Worm (Caenorhabditis elegans) whole organism, young adult: ENCODE results near the gene hpo-12.
A peak's percentile ranks its signal among the peaks of the same experiment; 100 is the strongest.

Source experiments
- B0035.1 ChIP-seq: sonication (generic microtip); optimal IDR thresholded peaks from 2 replicates; lab custom pipeline; 2016; ENCODE audit warnings: missing genetic modification characterization, mild to moderate bottlenecking, missing compliant biosample characterization, missing genotype, missing genetic modification reagents
- C17E4.6 ChIP-seq: fragments of 200-800 bp; sonication (Bioruptor generic); IDR thresholded peaks from 2 replicates; pipeline ENCODE4 v1.3.6; 2022; ENCODE audit warnings: missing genetic modification reagents, missing genetic modification characterization, missing compliant biosample characterization
- F23B12.7 ChIP-seq: sonication (generic microtip); optimal IDR thresholded peaks from 2 replicates; lab custom pipeline; 2017; ENCODE audit warnings: missing genetic modification characterization, mild to moderate bottlenecking, missing compliant biosample characterization, antibody characterized with exemption, moderate library complexity; ENCODE audit not compliant: insufficient read depth
- F33H1.4 ChIP-seq: fragments of 200-800 bp; sonication (Bioruptor generic); IDR thresholded peaks from 2 replicates; pipeline ENCODE4 v1.3.6; 2022; ENCODE audit warnings: missing genetic modification reagents, missing genetic modification characterization, missing compliant biosample characterization
- F49E8.2 ChIP-seq: sonication (generic microtip); optimal IDR thresholded peaks from 3 replicates; lab custom pipeline; 2017; ENCODE audit warnings: missing genetic modification characterization, mild to moderate bottlenecking, missing compliant biosample characterization, antibody characterized with exemption, moderate library complexity; ENCODE audit not compliant: insufficient read depth
- F55B11.4 ChIP-seq: sonication (generic microtip); optimal IDR thresholded peaks from 2 replicates; lab custom pipeline; 2016; ENCODE audit warnings: missing compliant biosample characterization, missing genetic modification characterization, borderline replicate concordance; ENCODE audit not compliant: insufficient read depth
- K11D2.4 ChIP-seq: fragments of 200-800 bp; sonication (Bioruptor generic); IDR thresholded peaks from 2 replicates; pipeline ENCODE4 v1.3.6; 2022; ENCODE audit warnings: missing genetic modification reagents, missing genetic modification characterization, missing compliant biosample characterization
- Y53F4B.3 ChIP-seq: fragments of 200-800 bp; sonication (Bioruptor generic); IDR thresholded peaks from 2 replicates; pipeline ENCODE4 v1.3.6; 2022; ENCODE audit warnings: missing genetic modification reagents, missing genetic modification characterization, missing compliant biosample characterization
- Y79H2A.3 ChIP-seq: fragments of 200-800 bp; sonication (Bioruptor generic); conservative IDR thresholded peaks from 2 replicates; pipeline ENCODE4 v1.3.6; 2022; ENCODE audit warnings: missing genetic modification reagents, missing genetic modification characterization, missing compliant biosample characterization
- aptf-2 ChIP-seq: fragments of 200-800 bp; sonication (Bioruptor generic); conservative IDR thresholded peaks from 2 replicates; pipeline ENCODE4 v1.3.6; 2022; ENCODE audit warnings: missing genetic modification reagents, missing genetic modification characterization, missing compliant biosample characterization
- aptf-3 ChIP-seq: fragments of 200-800 bp; sonication (Bioruptor generic); IDR thresholded peaks from 2 replicates; pipeline ENCODE4 v1.3.6; 2022; ENCODE audit warnings: missing genetic modification characterization, missing compliant biosample characterization
- atf-7 ChIP-seq: sonication (generic microtip); optimal IDR thresholded peaks from 2 replicates; lab custom pipeline; 2017; ENCODE audit warnings: mild to moderate bottlenecking, missing genetic modification characterization, missing compliant biosample characterization
- attf-3 ChIP-seq: fragments of 200-800 bp; sonication (Bioruptor generic); conservative IDR thresholded peaks from 2 replicates; pipeline ENCODE4 v1.3.6; 2022; ENCODE audit warnings: missing genetic modification reagents, missing genetic modification characterization, missing compliant biosample characterization
- ceh-100 ChIP-seq: fragments of 200-800 bp; sonication (Bioruptor generic); IDR thresholded peaks from 2 replicates; pipeline ENCODE4 v1.3.6; 2022; ENCODE audit warnings: missing genetic modification reagents, missing genetic modification characterization, missing compliant biosample characterization
- ceh-27 ChIP-seq: fragments of 200-800 bp; sonication (Bioruptor generic); optimal IDR thresholded peaks from 2 replicates; lab custom pipeline; 2018; ENCODE audit warnings: mild to moderate bottlenecking, missing genetic modification characterization, moderate library complexity, missing compliant biosample characterization
- ceh-58 ChIP-seq: fragments of 200-800 bp; sonication (Bioruptor generic); IDR thresholded peaks from 2 replicates; pipeline ENCODE4 v1.3.6; 2022; ENCODE audit warnings: missing genetic modification characterization, missing compliant biosample characterization
- dox-1 ChIP-seq: fragments of 200-800 bp; sonication (Bioruptor generic); IDR thresholded peaks from 2 replicates; pipeline ENCODE4 v1.3.6; 2022; ENCODE audit warnings: missing genetic modification reagents, missing genetic modification characterization, missing compliant biosample characterization
- efl-1 ChIP-seq: fragments of 150-350 bp; optimal IDR thresholded peaks from 2 replicates; lab custom pipeline; 2014; ENCODE audit warnings: missing biosample characterization, missing genetic modification reagents, missing genetic modification characterization
- egl-18 ChIP-seq: fragments of 200-800 bp; sonication (Bioruptor generic); IDR thresholded peaks from 2 replicates; pipeline ENCODE4 v1.3.6; 2022; ENCODE audit warnings: missing genetic modification reagents, missing genetic modification characterization, missing compliant biosample characterization
- egrh-3 ChIP-seq: fragments of 200-800 bp; sonication (Bioruptor generic); IDR thresholded peaks from 2 replicates; pipeline ENCODE4 v1.3.6; 2022; ENCODE audit warnings: missing genetic modification reagents, missing genetic modification characterization, missing compliant biosample characterization
- hmg-1.2 ChIP-seq: fragments of 200-800 bp; sonication (Bioruptor generic); IDR thresholded peaks from 2 replicates; pipeline ENCODE4 v1.3.6; 2022; ENCODE audit warnings: missing genetic modification reagents, missing genetic modification characterization, missing compliant biosample characterization
- hmg-20 ChIP-seq: fragments of 200-800 bp; sonication (Bioruptor generic); IDR thresholded peaks from 2 replicates; pipeline ENCODE4 v1.3.6; 2022; ENCODE audit warnings: missing genetic modification reagents, missing genetic modification characterization, missing compliant biosample characterization
- hrde-1 ChIP-seq: sonication (generic microtip); optimal IDR thresholded peaks from 2 replicates; lab custom pipeline; 2016; ENCODE audit warnings: missing genetic modification characterization, mild to moderate bottlenecking, missing compliant biosample characterization, moderate library complexity, missing genotype, missing genetic modification reagents, borderline replicate concordance
- hsf-1 ChIP-seq: fragments of 200-800 bp; sonication (Bioruptor generic); IDR thresholded peaks from 2 replicates; pipeline ENCODE4 v1.3.6; 2022; ENCODE audit warnings: missing genetic modification reagents, missing genetic modification characterization, missing compliant biosample characterization
- let-607 ChIP-seq, 2 experiments: fragments of 200-800 bp in 1 of 2; sonication (Bioruptor generic) in 1 of 2; sonication (generic microtip) in 1 of 2; optimal IDR thresholded peaks; 2 replicates each; lab custom pipeline; 2016 to 2018; ENCODE audit warnings: mild to moderate bottlenecking in 2 of 2, missing compliant biosample characterization in 2 of 2, missing genetic modification characterization in 2 of 2, moderate library complexity in 2 of 2, missing genotype in 1 of 2
- lin-35 ChIP-seq, 3 experiments: fragments of 150-350 bp in 2 of 3; sonication (generic microtip) in 1 of 3; optimal IDR thresholded peaks; 2 replicates each; lab custom pipeline; 2014 to 2018; ENCODE audit warnings: missing biosample characterization in 3 of 3, missing genetic modification characterization in 3 of 3, missing genetic modification reagents in 3 of 3
- lsl-1 ChIP-seq: fragments of 200-800 bp; sonication (Bioruptor generic); optimal IDR thresholded peaks from 2 replicates; lab custom pipeline; 2018; ENCODE audit warnings: mild to moderate bottlenecking, missing genetic modification characterization, moderate library complexity, missing compliant biosample characterization
- mcd-1 ChIP-seq: fragments of 200-800 bp; sonication (Bioruptor generic); IDR thresholded peaks from 2 replicates; pipeline ENCODE4 v1.3.6; 2022; ENCODE audit warnings: missing genetic modification reagents, missing genetic modification characterization, missing compliant biosample characterization
- mes-4 ChIP-seq: sonication (generic microtip); optimal IDR thresholded peaks from 2 replicates; lab custom pipeline; 2016; ENCODE audit warnings: missing genotype, missing genetic modification characterization, missing compliant biosample characterization
- nhr-80 ChIP-seq: sonication (generic microtip); optimal IDR thresholded peaks from 2 replicates; lab custom pipeline; 2016; ENCODE audit warnings: missing genetic modification characterization, missing compliant biosample characterization
- pbrm-1 ChIP-seq: fragments of 200-800 bp; sonication (Bioruptor generic); IDR thresholded peaks from 2 replicates; pipeline ENCODE4 v1.3.6; 2022; ENCODE audit warnings: missing genetic modification reagents, missing genetic modification characterization, missing compliant biosample characterization
- sdz-38 ChIP-seq: sonication (generic microtip); optimal IDR thresholded peaks from 2 replicates; lab custom pipeline; 2016; ENCODE audit warnings: missing genotype, missing genetic modification characterization, missing compliant biosample characterization
- snpc-1.1 ChIP-seq: sonication (generic microtip); optimal IDR thresholded peaks from 2 replicates; lab custom pipeline; 2017; ENCODE audit warnings: missing genetic modification characterization, mild to moderate bottlenecking, missing compliant biosample characterization, antibody characterized with exemption, moderate library complexity, missing genotype, missing genetic modification reagents; ENCODE audit not compliant: insufficient read depth
- snpc-1.3 ChIP-seq: sonication (generic microtip); optimal IDR thresholded peaks from 2 replicates; lab custom pipeline; 2017; ENCODE audit warnings: missing genetic modification characterization, mild to moderate bottlenecking, missing compliant biosample characterization, antibody characterized with exemption, moderate library complexity, missing genotype, missing genetic modification reagents; ENCODE audit not compliant: insufficient read depth
- snpc-3.4 ChIP-seq: sonication (generic microtip); optimal IDR thresholded peaks from 2 replicates; lab custom pipeline; 2017; ENCODE audit warnings: missing genetic modification characterization, mild to moderate bottlenecking, missing compliant biosample characterization, antibody characterized with exemption, moderate library complexity, missing genotype, missing genetic modification reagents
- snpc-4 ChIP-seq, 5 experiments: fragments of 150-350 bp in 1 of 5; sonication (generic microtip) in 4 of 5; optimal IDR thresholded peaks; 2 replicates each; lab custom pipeline; 2014 to 2018; ENCODE audit warnings: missing genetic modification characterization in 5 of 5, missing biosample characterization in 3 of 5, antibody characterized with exemption in 2 of 5, mild to moderate bottlenecking in 2 of 5, missing compliant biosample characterization in 2 of 5, missing genotype in 2 of 5, moderate library complexity in 2 of 5, missing genetic modification reagents in 1 of 5
- unc-130 ChIP-seq: sonication (generic microtip); optimal IDR thresholded peaks from 2 replicates; lab custom pipeline; 2016; ENCODE audit warnings: missing genetic modification reagents, missing genetic modification characterization, missing compliant biosample characterization
- unc-62 ChIP-seq: fragments of 150-350 bp; optimal IDR thresholded peaks from 2 replicates; lab custom pipeline; 2014; ENCODE audit warnings: missing biosample characterization, missing genetic modification reagents, missing genetic modification characterization
- zim-3 ChIP-seq: sonication (generic microtip); optimal IDR thresholded peaks from 2 replicates; lab custom pipeline; 2017; ENCODE audit warnings: mild to moderate bottlenecking, missing genetic modification characterization, moderate library complexity, missing compliant biosample characterization
- ztf-26 ChIP-seq: sonication (generic microtip); optimal IDR thresholded peaks from 2 replicates; lab custom pipeline; 2017; ENCODE audit warnings: missing genetic modification characterization, missing compliant biosample characterization

hpo-12 gene

DNA sequence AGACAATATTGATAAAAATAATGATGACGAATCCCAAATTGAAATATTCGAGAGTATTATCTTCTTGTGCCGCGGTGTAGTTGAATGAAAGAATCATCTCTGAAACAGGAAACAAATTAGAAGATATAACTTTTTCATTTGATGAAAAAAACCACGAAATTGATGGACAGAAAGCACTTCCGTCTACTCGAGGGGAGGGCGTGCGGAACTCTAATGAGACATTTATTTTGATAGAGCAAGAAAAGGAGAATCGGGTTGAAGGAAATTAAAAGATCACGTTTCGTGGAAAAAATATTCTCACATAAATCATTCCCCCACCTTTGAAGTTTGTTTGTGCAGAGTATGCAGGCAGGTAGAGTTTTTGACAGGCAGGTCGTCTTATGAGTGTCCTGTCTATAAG, 21.6 kb upstream of the hpo-12 start, which contains the start of gene sre-14:
Gene sre-14, minus strand, starts transcription at position 101 of the 400 bp plus-strand sequence.
- no peak for TF ChIP-seq ztf-26 (tag; lab: Kevin White, UChicago)
- TF ChIP-seq egl-18 (GFP tag; lab: Robert Waterston, UW): no peak
- TF ChIP-seq dox-1 (GFP tag; lab: Robert Waterston, UW): no peak
- TF ChIP-seq ceh-100 (GFP tag; lab: Robert Waterston, UW): no peak
- TF ChIP-seq, all 124 proteins: peak for 0

DNA sequence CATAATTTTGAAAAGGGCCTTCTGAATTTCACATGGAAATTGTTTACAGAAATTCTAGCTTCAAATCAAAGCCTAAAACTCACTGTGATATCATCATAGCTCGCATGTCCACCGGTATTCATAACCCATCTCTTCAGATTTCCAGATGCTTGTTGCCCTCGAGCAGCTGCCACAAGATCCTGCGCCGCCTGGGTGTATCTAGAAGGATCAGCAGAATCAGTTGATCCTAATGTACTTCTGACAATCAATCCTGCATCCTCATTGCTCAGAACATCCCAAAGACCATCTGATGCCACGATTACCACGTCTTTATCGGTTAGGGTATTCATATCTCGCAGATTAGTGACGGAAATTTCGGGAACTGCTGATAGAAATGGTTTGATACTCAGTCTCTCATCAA, 17.1 kb upstream of the hpo-12 start:
- TF ChIP-seq Y79H2A.3 (GFP tag; lab: Robert Waterston, UW) (no peak), Y53F4B.3 (GFP tag; lab: Robert Waterston, UW) (no peak), hsf-1 (GFP tag; lab: Robert Waterston, UW) (no peak), lin-35 (GFP tag; optimal IDR thresholded peaks at IDR 0.05; lab: Kevin White, UChicago) (no peak), let-607 (tag; optimal IDR thresholded peaks at IDR 0.05; lab: Kevin White, UChicago) (no peak), snpc-3.4 (tag; lab: Kevin White, UChicago) (no peak), egrh-3 (no peak)

DNA sequence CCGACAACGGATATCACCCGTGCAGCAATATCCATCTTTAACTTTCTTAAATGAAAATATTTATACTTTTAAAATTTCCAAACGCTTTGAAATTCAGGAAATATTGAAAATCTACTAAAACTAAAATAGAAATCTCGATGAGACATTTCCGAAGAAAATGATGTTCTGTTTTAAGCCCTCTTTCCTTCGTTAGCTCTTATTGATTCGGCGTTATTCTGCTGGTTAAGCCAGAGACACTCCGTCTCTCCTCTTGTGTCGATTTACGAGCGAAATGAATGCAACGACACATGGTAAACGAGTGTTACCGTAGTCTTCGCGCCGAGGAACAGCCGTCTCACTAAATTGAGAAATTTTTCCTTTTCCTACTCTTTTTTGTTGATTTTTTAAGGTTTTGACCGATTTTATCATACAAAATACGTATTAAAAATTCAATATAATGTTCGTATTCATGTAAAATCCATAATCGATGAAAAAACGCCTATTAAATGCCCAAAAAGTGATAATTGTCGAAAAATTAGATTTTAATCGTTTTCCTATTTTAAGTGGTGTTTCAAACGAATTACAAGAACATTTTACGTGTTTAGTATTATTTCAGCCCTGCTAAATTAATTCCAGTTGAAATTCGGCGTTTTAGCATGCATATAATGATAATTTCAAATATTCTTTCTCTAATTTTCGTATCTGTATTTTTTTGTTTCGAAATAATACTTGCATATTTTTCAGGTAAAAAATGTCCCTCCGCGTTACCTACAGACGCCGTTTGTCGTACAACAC, 14.5 kb upstream of the hpo-12 start, which contains the start of the genes ppm-1.H and rpl-34:
Gene ppm-1.H, minus strand, starts transcription at position 51 of the 774 bp plus-strand sequence.
Gene rpl-34, plus strand, starts transcription at position 724 of the 774 bp plus-strand sequence.
- TF ChIP-seq snpc-4 (GFP tag; optimal IDR thresholded peaks at IDR 0.05; lab: Kevin White, UChicago) (no peak), snpc-4 (tag; optimal IDR thresholded peaks at IDR 0.05; lab: Kevin White, UChicago) (peak in 3 of 4 experiments; percentile 7 to 48 (median 29)), hrde-1 (tag; lab: Kevin White, UChicago) (no peak), F49E8.2 (tag; lab: Kevin White, UChicago) (peak; percentile 8), lin-35 (GFP tag; optimal IDR thresholded peaks at IDR 0.05; lab: Kevin White, UChicago) (peak in 1 of 3 experiments; percentile 46), F55B11.4 (tag; lab: Kevin White, UChicago) (no peak), F33H1.4 (peak; percentile 74), mes-4 (tag; lab: Kevin White, UChicago) (no peak), pbrm-1 (GFP tag; lab: Robert Waterston, UW) (no peak), hmg-1.2 (GFP tag; lab: Robert Waterston, UW) (peak; percentile 10; the same call in 1 of the 2 replicates), atf-7 (tag; lab: Kevin White, UChicago) (no peak), B0035.1 (no peak), aptf-2 (GFP tag; lab: Robert Waterston, UW) (no peak), ceh-58 (GFP tag; lab: Robert Waterston, UW) (no peak), aptf-3 (GFP tag; lab: Robert Waterston, UW) (no peak), C17E4.6 (GFP tag; lab: Robert Waterston, UW) (no peak), ceh-27 (GFP tag; lab: Kevin White, UChicago) (peak; percentile 8), hmg-20 (GFP tag; lab: Robert Waterston, UW) (no peak), efl-1 (GFP tag; lab: Kevin White, UChicago) (peak; percentile 39), dox-1 (GFP tag; lab: Robert Waterston, UW) (no peak), lsl-1 (GFP tag; lab: Kevin White, UChicago) (peak; percentile 76), snpc-1.1 (no peak), unc-130 (GFP tag; lab: Kevin White, UChicago) (no peak), attf-3 (GFP tag; lab: Robert Waterston, UW) (peak; percentile 40; the same call in 1 of the 2 replicates), unc-62 (GFP tag; lab: Kevin White, UChicago) (no peak), egrh-3 (no peak), nhr-80 (tag; lab: Kevin White, UChicago) (no peak), snpc-3.4 (tag; lab: Kevin White, UChicago) (peak; percentile 59), zim-3 (tag; lab: Kevin White, UChicago) (no peak), mcd-1 (GFP tag; lab: Robert Waterston, UW) (no peak), sdz-38 (no peak), F23B12.7 (peak; percentile 64), K11D2.4 (GFP tag; lab: Robert Waterston, UW) (0 out of 2 replicates have a peak, but pooled peaks have one; percentile 18), snpc-1.3 (tag; lab: Kevin White, UChicago) (no peak)
